Fruit fly (Drosophila melanogaster): ENCODE data around the gene CG7227.

- TF ChIP-seq psq (optimal IDR thresholded peaks at IDR 0.05): no peak
- no peak for TF ChIP-seq Dll (optimal IDR thresholded peaks at IDR 0.05)
These were observed 31.5 kb downstream of the CG7227 start for dm6 chr2L:7966461-7966846.

Measured in whole organism.